Fruit fly (Drosophila melanogaster): ENCODE results near the gene CG2256.

dm6 chrX:8057299-8057730 is 29.7 kb downstream of the CG2256 start:
- TF ChIP-seq Ets96B (tag; optimal IDR thresholded peaks at IDR 0.05) (peak; percentile 66), CG6276 (GFP tag; optimal IDR thresholded peaks at IDR 0.05) (peak; percentile 78), CG16779 (tag; optimal IDR thresholded peaks at IDR 0.05) (peak; percentile 41), Sox15 (GFP tag; optimal IDR thresholded peaks at IDR 0.05) (peak; percentile 74), CG11762 (GFP tag; optimal IDR thresholded peaks at IDR 0.05; ENCODE audit: insufficient read depth) (peak; percentile 49), CG6808 (GFP tag; optimal IDR thresholded peaks at IDR 0.05) (peak; percentile 72)

Data from whole organism, prepupa.